Worm (Caenorhabditis elegans) whole organism, L2 larva: ENCODE measurements around the gene tes-1.

Source experiments
- F13H6.1 ChIP-seq: sonication (generic microtip); optimal IDR thresholded peaks from 2 replicates; lab custom pipeline; 2016; ENCODE audit warnings: missing genetic modification characterization, missing compliant biosample characterization
- R02D3.7 ChIP-seq: fragments of 150-350 bp; optimal IDR thresholded peaks from 2 replicates; lab custom pipeline; 2014; ENCODE audit warnings: missing biosample characterization, missing genetic modification characterization
- ZK546.5 ChIP-seq: sonication (generic microtip); optimal IDR thresholded peaks from 2 replicates; lab custom pipeline; 2017; ENCODE audit warnings: missing biosample characterization, missing genetic modification characterization
- crh-2 ChIP-seq: sonication (generic microtip); optimal IDR thresholded peaks from 2 replicates; lab custom pipeline; 2017; ENCODE audit warnings: missing biosample characterization, missing genetic modification characterization
- lin-39 ChIP-seq: fragments of 150-350 bp; optimal IDR thresholded peaks from 2 replicates; lab custom pipeline; 2014; ENCODE audit warnings: missing biosample characterization, missing genetic modification reagents, missing genetic modification characterization
- mdl-1 ChIP-seq, 2 experiments: fragments of 150-350 bp in 1 of 2; sonication (generic microtip) in 1 of 2; optimal IDR thresholded peaks; 2 replicates each; lab custom pipeline; 2017; ENCODE audit warnings: missing biosample characterization in 2 of 2, missing genetic modification characterization in 2 of 2
- nhr-237 ChIP-seq: fragments of 150-350 bp; optimal IDR thresholded peaks from 2 replicates; lab custom pipeline; 2014; ENCODE audit warnings: missing biosample characterization, missing genetic modification characterization
- nhr-25 ChIP-seq: fragments of 150-350 bp; sonication (generic microtip); optimal IDR thresholded peaks from 3 replicates; lab custom pipeline; 2014; ENCODE audit warnings: missing biosample characterization, missing genetic modification characterization
- ztf-11 ChIP-seq: sonication (generic microtip); optimal IDR thresholded peaks from 2 replicates; lab custom pipeline; 2017; ENCODE audit warnings: missing biosample characterization, missing genetic modification characterization

ce11 chrIV:7469782-7470413, 18.7 kb upstream of the tes-1 start, which contains the start of gene F55G1.7:
- TF ChIP-seq nhr-25 (tag; lab: Kevin White, UChicago): no peak
- no peak for TF ChIP-seq F13H6.1 (tag; lab: Kevin White, UChicago)
- no peak for TF ChIP-seq nhr-237 (tag; lab: Kevin White, UChicago)
- TF ChIP-seq R02D3.7 (tag; lab: Kevin White, UChicago): no peak
- TF ChIP-seq mdl-1 (tag; optimal IDR thresholded peaks at IDR 0.05; lab: Kevin White, UChicago): no peak
- TF ChIP-seq ZK546.5 (tag; lab: Kevin White, UChicago): no peak
- TF ChIP-seq ztf-11 (tag; lab: Kevin White, UChicago): no peak
- no peak for TF ChIP-seq crh-2 (tag; lab: Kevin White, UChicago)
- no peak for TF ChIP-seq lin-39 (tag; lab: Kevin White, UChicago)
